Fruit fly (Drosophila melanogaster) whole organism, embryonic: ENCODE results near the gene dre4.

Experiments used
- Abd-B ChIP-seq: fragments of 200-800 bp; sonication (Bioruptor generic); optimal IDR thresholded peaks from 2 replicates; lab custom pipeline; 2018; ENCODE audit warnings: missing biosample characterization, mild to moderate bottlenecking, missing genetic modification characterization, moderate library complexity
- CG1024 ChIP-seq: fragments of 200-800 bp; sonication (Bioruptor generic); IDR thresholded peaks from 2 replicates; pipeline ENCODE4 v1.3.6; 2022; ENCODE audit warnings: missing biosample characterization, missing genetic modification characterization
- CG10565 ChIP-seq: fragments of 200-800 bp; sonication (Bioruptor generic); optimal IDR thresholded peaks from 3 replicates; lab custom pipeline; 2016; ENCODE audit warnings: missing biosample characterization, mild to moderate bottlenecking, missing genetic modification characterization
- CG12299 ChIP-seq: fragments of 200-800 bp; sonication (Bioruptor generic); optimal IDR thresholded peaks from 2 replicates; lab custom pipeline; 2018; ENCODE audit warnings: missing biosample characterization, mild to moderate bottlenecking, missing genetic modification characterization
- CG12769 ChIP-seq: fragments of 200-800 bp; sonication (Bioruptor generic); optimal IDR thresholded peaks from 2 replicates; lab custom pipeline; 2019; ENCODE audit warnings: missing biosample characterization, mild to moderate bottlenecking, missing genetic modification characterization, moderate library complexity
- CG14441 ChIP-seq: fragments of 200-800 bp; sonication (Bioruptor generic); IDR thresholded peaks from 2 replicates; pipeline ENCODE4 v1.3.6; 2022; ENCODE audit warnings: missing biosample characterization, missing genetic modification characterization
- CG15011 ChIP-seq: fragments of 200-800 bp; sonication (Bioruptor generic); optimal IDR thresholded peaks from 3 replicates; lab custom pipeline; 2018; ENCODE audit warnings: missing biosample characterization, mild to moderate bottlenecking, missing genetic modification characterization
- CG1603 ChIP-seq: fragments of 200-800 bp; sonication (Bioruptor generic); optimal IDR thresholded peaks from 2 replicates; lab custom pipeline; 2019; ENCODE audit warnings: missing biosample characterization, mild to moderate bottlenecking, missing genetic modification characterization, moderate library complexity
- CG1832 ChIP-seq: fragments of 200-800 bp; sonication (Bioruptor generic); optimal IDR thresholded peaks from 2 replicates; lab custom pipeline; 2017; ENCODE audit warnings: missing biosample characterization, mild to moderate bottlenecking, missing genetic modification characterization, inconsistent platforms
- CG2116 ChIP-seq: fragments of 200-800 bp; sonication (Bioruptor generic); optimal IDR thresholded peaks from 3 replicates; lab custom pipeline; 2018; ENCODE audit warnings: missing biosample characterization, mild to moderate bottlenecking, missing genetic modification characterization
- CG2202 ChIP-seq: fragments of 200-800 bp; sonication (Bioruptor generic); optimal IDR thresholded peaks from 2 replicates; lab custom pipeline; 2018; ENCODE audit warnings: missing biosample characterization, mild to moderate bottlenecking, missing genetic modification characterization
- CG2875 ChIP-seq: fragments of 200-800 bp; sonication (Bioruptor generic); optimal IDR thresholded peaks from 2 replicates; lab custom pipeline; 2017; ENCODE audit warnings: missing biosample characterization, mild to moderate bottlenecking, missing genetic modification characterization, missing genetic modification reagents
- CG3065 ChIP-seq: fragments of 200-800 bp; sonication (Bioruptor generic); optimal IDR thresholded peaks from 2 replicates; lab custom pipeline; 2016; ENCODE audit warnings: missing biosample characterization, missing genetic modification characterization
- CG31441 ChIP-seq: fragments of 200-800 bp; sonication (Bioruptor generic); IDR thresholded peaks from 2 replicates; pipeline ENCODE4 v1.3.6; 2022; ENCODE audit warnings: missing biosample characterization, missing genetic modification characterization
- CG3726 ChIP-seq: fragments of 200-800 bp; sonication (Bioruptor generic); IDR thresholded peaks from 3 replicates; pipeline ENCODE4, ENCODE4 v1.3.6; 2022; ENCODE audit warnings: missing biosample characterization, missing genetic modification characterization
- CG4360 ChIP-seq: fragments of 200-800 bp; sonication (Bioruptor generic); IDR thresholded peaks from 2 replicates; pipeline ENCODE4 v1.3.6; 2022; ENCODE audit warnings: missing biosample characterization, missing genetic modification characterization
- CG6175 ChIP-seq: fragments of 200-800 bp; sonication (Bioruptor generic); IDR thresholded peaks from 3 replicates; pipeline ENCODE4 v1.3.6; 2022; ENCODE audit warnings: missing biosample characterization, missing genetic modification characterization
- CG6683 ChIP-seq: fragments of 200-800 bp; sonication (Bioruptor generic); optimal IDR thresholded peaks from 2 replicates; lab custom pipeline; 2017; ENCODE audit warnings: missing biosample characterization, mild to moderate bottlenecking, missing genetic modification characterization, missing genetic modification reagents
- CG7786 ChIP-seq: fragments of 200-800 bp; sonication (Bioruptor generic); optimal IDR thresholded peaks from 2 replicates; lab custom pipeline; 2016; ENCODE audit warnings: missing biosample characterization, missing genetic modification characterization
- CG7839 ChIP-seq: fragments of 200-800 bp; sonication (Bioruptor generic); optimal IDR thresholded peaks from 3 replicates; lab custom pipeline; 2018; ENCODE audit warnings: missing biosample characterization, mild to moderate bottlenecking, missing genetic modification characterization, moderate library complexity
- CG8089 ChIP-seq: fragments of 200-800 bp; sonication (Bioruptor generic); optimal IDR thresholded peaks from 3 replicates; lab custom pipeline; 2016; ENCODE audit warnings: missing biosample characterization, missing genetic modification characterization
- CG8478 ChIP-seq: fragments of >200 bp; optimal IDR thresholded peaks from 2 replicates; lab custom pipeline; 2018
- CG9797 ChIP-seq: fragments of 200-800 bp; sonication (Bioruptor generic); optimal IDR thresholded peaks from 3 replicates; lab custom pipeline; 2018; ENCODE audit warnings: missing biosample characterization, mild to moderate bottlenecking, missing genetic modification characterization
- Doc2 ChIP-seq: fragments of 200-800 bp; sonication (Bioruptor generic); IDR thresholded peaks from 2 replicates; pipeline ENCODE4 v1.3.6; 2022; ENCODE audit warnings: missing biosample characterization, missing genetic modification characterization
- Drgx ChIP-seq: fragments of 200-800 bp; sonication (Bioruptor generic); IDR thresholded peaks from 2 replicates; pipeline ENCODE4 v1.3.6; 2022; ENCODE audit warnings: missing biosample characterization, missing genetic modification characterization
- H15 ChIP-seq: fragments of 200-800 bp; sonication (Bioruptor generic); IDR thresholded peaks from 3 replicates; pipeline ENCODE4 v1.3.6; 2022; ENCODE audit warnings: missing biosample characterization, missing genetic modification characterization
- Hr78 ChIP-seq, 2 experiments: fragments of 200-800 bp in 1 of 2; fragments of >200 bp in 1 of 2; sonication (Bioruptor generic) in 1 of 2; optimal IDR thresholded peaks; 2 replicates each; lab custom pipeline; 2017 to 2019; ENCODE audit warnings: missing biosample characterization in 2 of 2, missing genetic modification characterization in 2 of 2, mild to moderate bottlenecking in 1 of 2, moderate library complexity in 1 of 2
- MBD-R2 ChIP-seq: fragments of 200-800 bp; sonication (Bioruptor generic); IDR thresholded peaks from 2 replicates; pipeline ENCODE4 v1.3.6; 2022; ENCODE audit warnings: missing biosample characterization, missing genetic modification characterization
- Nf-YB ChIP-seq: fragments of 200-800 bp; sonication (Bioruptor generic); optimal IDR thresholded peaks from 3 replicates; lab custom pipeline; 2019; ENCODE audit warnings: missing biosample characterization, mild to moderate bottlenecking, missing genetic modification characterization, moderate library complexity
- Optix ChIP-seq: fragments of 200-800 bp; sonication (Bioruptor generic); IDR thresholded peaks from 3 replicates; pipeline ENCODE4 v1.3.6; 2022; ENCODE audit warnings: missing biosample characterization, missing genetic modification characterization
- Taf1 ChIP-seq: fragments of 200-800 bp; sonication (Bioruptor generic); IDR thresholded peaks from 2 replicates; pipeline ENCODE4 v1.3.6; 2022; ENCODE audit warnings: missing biosample characterization, missing genetic modification characterization
- Xrp1 ChIP-seq: fragments of 200-800 bp; sonication (Bioruptor generic); IDR thresholded peaks from 2 replicates; pipeline ENCODE4 v1.3.6; 2022; ENCODE audit warnings: missing biosample characterization, missing genetic modification characterization
- ash1 ChIP-seq: fragments of 200-800 bp; sonication (Bioruptor generic); optimal IDR thresholded peaks from 2 replicates; lab custom pipeline; 2018; ENCODE audit warnings: missing biosample characterization, mild to moderate bottlenecking, missing genetic modification characterization
- bab2 ChIP-seq: fragments of 200-800 bp; sonication (Bioruptor generic); optimal IDR thresholded peaks from 2 replicates; lab custom pipeline; 2016; ENCODE audit warnings: missing biosample characterization, missing genetic modification characterization
- chif ChIP-seq, 2 experiments: fragments of 200-800 bp; sonication (Bioruptor generic); optimal IDR thresholded peaks; 3 replicates each; lab custom pipeline; 2016; ENCODE audit warnings: missing biosample characterization in 2 of 2, missing genetic modification characterization in 2 of 2
- en ChIP-seq: fragments of 200-800 bp; sonication (Bioruptor generic); optimal IDR thresholded peaks from 2 replicates; lab custom pipeline; 2016; ENCODE audit warnings: missing biosample characterization, missing genetic modification characterization
- fd3F ChIP-seq: fragments of 200-800 bp; sonication (Bioruptor generic); optimal IDR thresholded peaks from 2 replicates; lab custom pipeline; 2018; ENCODE audit warnings: missing biosample characterization, mild to moderate bottlenecking, missing genetic modification characterization, moderate library complexity
- ftz-f1 ChIP-seq: fragments of 200-800 bp; sonication (Bioruptor generic); optimal IDR thresholded peaks from 2 replicates; lab custom pipeline; 2016; ENCODE audit warnings: missing biosample characterization, missing genetic modification characterization
- grau ChIP-seq: fragments of 200-800 bp; optimal IDR thresholded peaks from 3 replicates; lab custom pipeline; 2019; ENCODE audit warnings: missing biosample characterization, mild to moderate bottlenecking, missing genetic modification characterization, moderate library complexity
- gsb ChIP-seq: fragments of 200-800 bp; sonication (Bioruptor generic); IDR thresholded peaks from 2 replicates; pipeline ENCODE4 v1.3.6; 2022; ENCODE audit warnings: missing biosample characterization, missing genetic modification characterization
- hbn ChIP-seq: fragments of 200-800 bp; sonication (Bioruptor generic); IDR thresholded peaks from 2 replicates; pipeline ENCODE4 v1.3.6; 2022; ENCODE audit warnings: missing biosample characterization, missing genetic modification characterization; ENCODE audit not compliant: partially characterized antibody
- inv ChIP-seq: fragments of 200-800 bp; sonication (Bioruptor generic); IDR thresholded peaks from 2 replicates; pipeline ENCODE4 v1.3.6; 2022; ENCODE audit warnings: missing biosample characterization, missing genetic modification characterization; ENCODE audit not compliant: partially characterized antibody
- klu ChIP-seq: fragments of 200-800 bp; sonication (Bioruptor generic); IDR thresholded peaks from 2 replicates; pipeline ENCODE4 v1.3.6; 2022; ENCODE audit warnings: missing biosample characterization, missing genetic modification characterization
- pum ChIP-seq: fragments of 200-800 bp; sonication (Bioruptor generic); optimal IDR thresholded peaks from 2 replicates; lab custom pipeline; 2016; ENCODE audit warnings: missing biosample characterization, missing genetic modification characterization
- row ChIP-seq: fragments of 200-800 bp; sonication (Bioruptor generic); IDR thresholded peaks from 3 replicates; pipeline ENCODE4 v1.3.6; 2022; ENCODE audit warnings: missing biosample characterization, missing genetic modification characterization
- schlank ChIP-seq: fragments of 200-800 bp; sonication (Bioruptor generic); optimal IDR thresholded peaks from 2 replicates; lab custom pipeline; 2018; ENCODE audit warnings: missing biosample characterization, mild to moderate bottlenecking, missing genetic modification characterization
- sqz ChIP-seq: fragments of 200-800 bp; sonication (Bioruptor generic); optimal IDR thresholded peaks from 3 replicates; lab custom pipeline; 2018; ENCODE audit warnings: missing biosample characterization, mild to moderate bottlenecking, missing genetic modification characterization
- ssp ChIP-seq: fragments of 200-800 bp; sonication (Bioruptor generic); IDR thresholded peaks from 2 replicates; pipeline ENCODE4 v1.3.6; 2022; ENCODE audit warnings: missing biosample characterization, missing genetic modification characterization
- wdn ChIP-seq: fragments of 200-800 bp; sonication (Bioruptor generic); IDR thresholded peaks from 2 replicates; pipeline ENCODE4 v1.3.6; 2022; ENCODE audit warnings: missing biosample characterization, missing genetic modification characterization

The dre4 gene

dm6 chr3L:1856467-1857350 is 19.4 kb downstream of the dre4 start, which contains the start of gene CG12024 (continued):
- TF ChIP-seq Abd-B (GFP tag; lab: Kevin White, UChicago) (peak; percentile 89), Optix (no peak), hbn (no peak), Taf1 (GFP tag; lab: Robert Waterston, UW) (peak; percentile 66), CG8089 (GFP tag; lab: Kevin White, UChicago) (peak; percentile 48), fd3F (GFP tag; lab: Kevin White, UChicago) (peak; percentile 75), CG7786 (peak; percentile 80), grau (peak; percentile 81), CG14441 (GFP tag; lab: Robert Waterston, UW) (peak; percentile 43), CG2116 (peak; percentile 71), Nf-YB (GFP tag; lab: Kevin White, UChicago) (peak; percentile 53), CG6175 (no peak), Drgx (GFP tag; lab: Robert Waterston, UW) (peak; percentile 31; the same call in 1 of the 2 replicates), pum (GFP tag; lab: Kevin White, UChicago) (peak; percentile 57), CG2202 (no peak), sqz (GFP tag; lab: Kevin White, UChicago) (no peak), CG15011 (GFP tag; lab: Kevin White, UChicago) (peak; percentile 24), CG2875 (GFP tag; lab: Kevin White, UChicago) (peak; percentile 12), Doc2 (no peak), CG1024 (GFP tag; lab: Robert Waterston, UW) (peak; percentile 44), CG6683 (peak; percentile 41), Xrp1 (no peak; the same call in 1 of the 2 replicates), en (GFP tag; lab: Kevin White, UChicago) (peak; percentile 26), CG8478 (lab: Kevin White, UChicago) (no peak), schlank (tag; lab: Kevin White, UChicago) (no peak), CG9797 (GFP tag; lab: Kevin White, UChicago) (peak; percentile 88), wdn (GFP tag; lab: Robert Waterston, UW) (0 out of 2 replicates have a peak, but pooled peaks have one; percentile 33), CG10565 (GFP tag; lab: Kevin White, UChicago) (no peak), CG7839 (peak; percentile 74), CG12299 (peak; percentile 12), ash1 (GFP tag; lab: Kevin White, UChicago) (no peak), CG12769 (tag; lab: Kevin White, UChicago) (peak; percentile 87), bab2 (peak; percentile 76), CG31441 (GFP tag; lab: Robert Waterston, UW) (peak; percentile 70), klu (GFP tag; lab: Robert Waterston, UW) (peak; percentile 66; the same call in 1 of the 2 replicates), CG3065 (GFP tag; lab: Kevin White, UChicago) (peak; percentile 39), CG4360 (GFP tag; lab: Robert Waterston, UW) (no peak), gsb (GFP tag; lab: Robert Waterston, UW) (no peak), ssp (GFP tag; lab: Robert Waterston, UW) (peak; percentile 98), CG1832 (GFP tag; lab: Kevin White, UChicago) (no peak), H15 (GFP tag; lab: Robert Waterston, UW) (peak; percentile 62; the same call in 1 of the 3 replicates), CG3726 (GFP tag; lab: Robert Waterston, UW) (no peak), inv (GFP tag; lab: Robert Waterston, UW) (no peak), row (peak; percentile 92), MBD-R2 (peak; percentile 70), chif (GFP tag; optimal IDR thresholded peaks at IDR 0.05; lab: Kevin White, UChicago) (peak; percentile 74 to 81), Hr78 (GFP tag; optimal IDR thresholded peaks at IDR 0.05; lab: Kevin White, UChicago) (no peak), CG1603 (tag; lab: Kevin White, UChicago) (peak; percentile 84), ftz-f1 (GFP tag; lab: Kevin White, UChicago) (no peak)
